Worm (Caenorhabditis elegans): ENCODE results near the gene T24H7.2.

DNA sequence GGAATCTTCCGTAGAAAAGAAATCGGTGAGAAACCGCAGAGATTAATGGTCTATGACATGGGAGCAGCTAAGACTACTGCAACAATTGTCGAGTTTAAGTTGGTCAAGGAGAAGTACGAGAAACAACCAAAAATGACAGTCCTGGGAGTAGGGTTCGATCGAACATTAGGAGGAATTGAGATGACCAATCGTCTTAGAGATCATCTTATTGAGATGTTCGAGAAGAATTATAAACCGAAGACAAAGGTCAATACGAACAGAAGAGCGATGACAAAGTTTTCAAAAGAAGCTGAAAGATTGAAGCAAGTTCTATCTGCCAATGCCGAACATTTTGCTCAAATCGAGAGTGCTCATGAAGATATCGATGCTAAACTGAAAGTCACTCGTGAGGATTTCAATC lies 918 bp downstream of the T24H7.2 start:
- TF ChIP-seq lin-13 (GFP tag; optimal IDR thresholded peaks at IDR 0.05), result no peak
- no peak for TF ChIP-seq ZK546.5 (tag; optimal IDR thresholded peaks at IDR 0.05)
- no peak for TF ChIP-seq nhr-11 (tag; optimal IDR thresholded peaks at IDR 0.05)
- no peak for TF ChIP-seq skn-1 (tag; optimal IDR thresholded peaks at IDR 0.05)
- TF ChIP-seq snpc-4 (tag; optimal IDR thresholded peaks at IDR 0.05), result no peak
- TF ChIP-seq mdl-1 (tag; optimal IDR thresholded peaks at IDR 0.05), result no peak
- TF ChIP-seq unc-62 (GFP tag; optimal IDR thresholded peaks at IDR 0.05), result no peak
- no peak for TF ChIP-seq egl-27 (tag; optimal IDR thresholded peaks at IDR 0.05)
- TF ChIP-seq sem-4 (tag; optimal IDR thresholded peaks at IDR 0.05), result no peak
- no peak for TF ChIP-seq sma-3 (GFP tag; optimal IDR thresholded peaks at IDR 0.05)
